Worm (Caenorhabditis elegans): Measurements from ENCODE around the gene T28A11.20.

- TF ChIP-seq flt-1 (GFP tag; IDR thresholded peaks at IDR 0.05) (no peak), ama-1 (optimal IDR thresholded peaks at IDR 0.05) (no peak), ceh-36 (tag; optimal IDR thresholded peaks at IDR 0.05) (no peak)
Measured at ce11 chrV:3267950-3268349, 5.1 kb downstream of the T28A11.20 start, which contains the start of gene T28A11.18.

Data from whole organism, early embryonic.